Fruit fly (Drosophila melanogaster) whole organism, embryonic: ENCODE results near the gene CG2120.

Source experiments
- CG10366 ChIP-seq: fragments of 200-800 bp; sonication (Bioruptor generic); IDR thresholded peaks from 2 replicates; pipeline ENCODE4 v1.3.6; 2022; ENCODE audit warnings: missing biosample characterization, missing genetic modification characterization
- CG10565 ChIP-seq: fragments of 200-800 bp; sonication (Bioruptor generic); optimal IDR thresholded peaks from 3 replicates; lab custom pipeline; 2016; ENCODE audit warnings: missing biosample characterization, mild to moderate bottlenecking, missing genetic modification characterization
- CG11398 ChIP-seq: fragments of 200-800 bp; sonication (Bioruptor generic); optimal IDR thresholded peaks from 2 replicates; lab custom pipeline; 2016; ENCODE audit warnings: missing biosample characterization, missing genetic modification characterization
- CG12299 ChIP-seq: fragments of 200-800 bp; sonication (Bioruptor generic); optimal IDR thresholded peaks from 2 replicates; lab custom pipeline; 2018; ENCODE audit warnings: missing biosample characterization, mild to moderate bottlenecking, missing genetic modification characterization
- CG13894 ChIP-seq: fragments of 200-800 bp; sonication (Bioruptor generic); optimal IDR thresholded peaks from 3 replicates; lab custom pipeline; 2018; ENCODE audit warnings: missing biosample characterization, mild to moderate bottlenecking, missing genetic modification characterization, moderate library complexity
- CG14710 ChIP-seq: fragments of 200-800 bp; sonication (Bioruptor generic); optimal IDR thresholded peaks from 3 replicates; lab custom pipeline; 2019; ENCODE audit warnings: missing biosample characterization, mild to moderate bottlenecking, missing genetic modification characterization, moderate library complexity
- CG17802 ChIP-seq: fragments of 200-800 bp; sonication (Bioruptor generic); optimal IDR thresholded peaks from 2 replicates; lab custom pipeline; 2018; ENCODE audit warnings: missing biosample characterization, mild to moderate bottlenecking, missing genetic modification characterization, moderate library complexity
- CG18599 ChIP-seq: fragments of 200-800 bp; sonication (Bioruptor generic); optimal IDR thresholded peaks from 3 replicates; lab custom pipeline; 2017; ENCODE audit warnings: missing biosample characterization, missing genetic modification characterization, mild to moderate bottlenecking, moderate library complexity, missing genetic modification reagents
- CG30020 ChIP-seq: fragments of 200-800 bp; optimal IDR thresholded peaks from 2 replicates; lab custom pipeline; 2019; ENCODE audit warnings: missing biosample characterization, mild to moderate bottlenecking, missing genetic modification characterization, moderate library complexity
- CG30431 ChIP-seq: fragments of 200-800 bp; sonication (Bioruptor generic); optimal IDR thresholded peaks from 2 replicates; lab custom pipeline; 2017; ENCODE audit warnings: missing biosample characterization, missing genetic modification characterization
- CG33557 ChIP-seq: fragments of 200-800 bp; sonication (Bioruptor generic); optimal IDR thresholded peaks from 2 replicates; lab custom pipeline; 2019; ENCODE audit warnings: missing biosample characterization, mild to moderate bottlenecking, missing genetic modification characterization, moderate library complexity
- CG43689 ChIP-seq: fragments of 200-800 bp; sonication (Bioruptor generic); IDR thresholded peaks from 2 replicates; pipeline ENCODE4 v1.3.6; 2022; ENCODE audit warnings: missing biosample characterization, missing genetic modification characterization
- CG4820 ChIP-seq: fragments of 200-800 bp; sonication (Bioruptor generic); optimal IDR thresholded peaks from 3 replicates; lab custom pipeline; 2016; ENCODE audit warnings: missing biosample characterization, missing genetic modification characterization
- CG7745 ChIP-seq: fragments of 200-800 bp; sonication (Bioruptor generic); optimal IDR thresholded peaks from 2 replicates; lab custom pipeline; 2018; ENCODE audit warnings: missing biosample characterization, mild to moderate bottlenecking, missing genetic modification characterization, moderate library complexity
- CG8290 ChIP-seq, 3 experiments: fragments of 200-800 bp; sonication (Bioruptor generic); optimal IDR thresholded peaks; 2 replicates each; lab custom pipeline; 2016 to 2019; ENCODE audit warnings: missing biosample characterization in 3 of 3, missing genetic modification characterization in 3 of 3, mild to moderate bottlenecking in 2 of 3, moderate library complexity in 1 of 3
- CG9932 ChIP-seq: fragments of 200-800 bp; sonication (Bioruptor generic); IDR thresholded peaks from 2 replicates; pipeline ENCODE4 v1.3.6; 2022; ENCODE audit warnings: missing biosample characterization, missing genetic modification characterization
- Camta ChIP-seq: fragments of 200-800 bp; sonication (Bioruptor generic); optimal IDR thresholded peaks from 2 replicates; lab custom pipeline; 2016; ENCODE audit warnings: missing biosample characterization, missing genetic modification characterization
- CoRest ChIP-seq: fragments of 200-800 bp; sonication (Bioruptor generic); optimal IDR thresholded peaks from 3 replicates; lab custom pipeline; 2018; ENCODE audit warnings: missing biosample characterization, mild to moderate bottlenecking, missing genetic modification characterization, moderate library complexity
- Doc2 ChIP-seq: fragments of 200-800 bp; sonication (Bioruptor generic); IDR thresholded peaks from 2 replicates; pipeline ENCODE4 v1.3.6; 2022; ENCODE audit warnings: missing biosample characterization, missing genetic modification characterization
- Doc3 ChIP-seq: fragments of 200-800 bp; sonication (Bioruptor generic); IDR thresholded peaks from 3 replicates; pipeline ENCODE4 v1.3.6; 2022; ENCODE audit warnings: missing biosample characterization, missing genetic modification characterization; ENCODE audit not compliant: partially characterized antibody
- HLH4C ChIP-seq: fragments of 200-800 bp; sonication (Bioruptor generic); IDR thresholded peaks from 3 replicates; pipeline ENCODE4 v1.3.6; 2022; ENCODE audit warnings: missing biosample characterization, missing genetic modification characterization; ENCODE audit not compliant: partially characterized antibody
- Hand ChIP-seq: fragments of 200-800 bp; sonication (Bioruptor generic); optimal IDR thresholded peaks from 2 replicates; lab custom pipeline; 2017; ENCODE audit warnings: mild to moderate bottlenecking, missing biosample characterization, missing genetic modification reagents, missing genetic modification characterization
- Meics ChIP-seq: fragments of 200-800 bp; sonication (Bioruptor generic); optimal IDR thresholded peaks from 2 replicates; lab custom pipeline; 2017; ENCODE audit warnings: missing biosample characterization, mild to moderate bottlenecking, missing genetic modification characterization
- NFAT ChIP-seq: fragments of 200-800 bp; sonication (Bioruptor generic); IDR thresholded peaks from 2 replicates; pipeline ENCODE4 v1.3.6; 2022; ENCODE audit warnings: missing biosample characterization, missing genetic modification characterization
- Nf-YB ChIP-seq: fragments of 200-800 bp; sonication (Bioruptor generic); optimal IDR thresholded peaks from 3 replicates; lab custom pipeline; 2019; ENCODE audit warnings: missing biosample characterization, mild to moderate bottlenecking, missing genetic modification characterization, moderate library complexity
- PHDP ChIP-seq: fragments of 200-800 bp; sonication (Bioruptor generic); optimal IDR thresholded peaks from 3 replicates; lab custom pipeline; 2018; ENCODE audit warnings: missing biosample characterization, mild to moderate bottlenecking, missing genetic modification characterization, moderate library complexity
- Sry-δ ChIP-seq: fragments of 200-800 bp; sonication (Bioruptor generic); optimal IDR thresholded peaks from 2 replicates; lab custom pipeline; 2016; ENCODE audit warnings: missing biosample characterization, missing genetic modification characterization
- TFAM ChIP-seq: fragments of 200-800 bp; sonication (Bioruptor generic); optimal IDR thresholded peaks from 2 replicates; lab custom pipeline; 2017; ENCODE audit warnings: missing biosample characterization, missing genetic modification characterization, inconsistent platforms
- abd-A ChIP-seq: fragments of 200-800 bp; sonication (Bioruptor generic); optimal IDR thresholded peaks from 3 replicates; lab custom pipeline; 2019; ENCODE audit warnings: missing biosample characterization, mild to moderate bottlenecking, missing genetic modification characterization, moderate library complexity
- dmrt99B ChIP-seq: fragments of 200-800 bp; sonication (Bioruptor generic); optimal IDR thresholded peaks from 2 replicates; lab custom pipeline; 2018; ENCODE audit warnings: missing biosample characterization, mild to moderate bottlenecking, missing genetic modification characterization, moderate library complexity
- ewg ChIP-seq: fragments of 200-800 bp; sonication (Bioruptor generic); optimal IDR thresholded peaks from 3 replicates; lab custom pipeline; 2017; ENCODE audit warnings: mild to moderate bottlenecking, missing biosample characterization, missing genetic modification reagents, missing genetic modification characterization
- fru ChIP-seq: fragments of >200 bp; optimal IDR thresholded peaks from 2 replicates; lab custom pipeline; 2017
- gcm2 ChIP-seq: fragments of 200-800 bp; sonication (Bioruptor generic); optimal IDR thresholded peaks from 2 replicates; lab custom pipeline; 2016; ENCODE audit warnings: missing biosample characterization, missing genetic modification characterization
- ind ChIP-seq: fragments of 200-800 bp; sonication (Bioruptor generic); optimal IDR thresholded peaks from 3 replicates; lab custom pipeline; 2016; ENCODE audit warnings: missing biosample characterization, missing genetic modification characterization
- kah ChIP-seq: fragments of 200-800 bp; sonication (Bioruptor generic); optimal IDR thresholded peaks from 2 replicates; lab custom pipeline; 2018; ENCODE audit warnings: missing biosample characterization, mild to moderate bottlenecking, missing genetic modification characterization
- klu ChIP-seq: fragments of 200-800 bp; sonication (Bioruptor generic); IDR thresholded peaks from 2 replicates; pipeline ENCODE4 v1.3.6; 2022; ENCODE audit warnings: missing biosample characterization, missing genetic modification characterization
- lmd ChIP-seq: fragments of 200-800 bp; sonication (Bioruptor generic); IDR thresholded peaks from 2 replicates; pipeline ENCODE4 v1.3.6; 2022; ENCODE audit warnings: missing biosample characterization, missing genetic modification characterization
- mld ChIP-seq: fragments of 200-800 bp; sonication (Bioruptor generic); IDR thresholded peaks from 3 replicates; pipeline ENCODE4 v1.3.6; 2022; ENCODE audit warnings: missing biosample characterization, missing genetic modification characterization; ENCODE audit not compliant: partially characterized antibody
- onecut ChIP-seq: fragments of 200-800 bp; sonication (Bioruptor generic); IDR thresholded peaks from 2 replicates; pipeline ENCODE4 v1.3.6; 2022; ENCODE audit warnings: missing biosample characterization, missing genetic modification characterization
- peb ChIP-seq: fragments of 200-800 bp; sonication (Bioruptor generic); IDR thresholded peaks from 2 replicates; pipeline ENCODE4 v1.3.6; 2022; ENCODE audit warnings: missing biosample characterization, missing genetic modification characterization
- pita ChIP-seq: fragments of 200-800 bp; sonication (Bioruptor generic); optimal IDR thresholded peaks from 2 replicates; lab custom pipeline; 2017; ENCODE audit warnings: missing biosample characterization, mild to moderate bottlenecking, missing genetic modification characterization
- seq ChIP-seq: fragments of 200-800 bp; sonication (Bioruptor generic); IDR thresholded peaks from 2 replicates; pipeline ENCODE4 v1.3.6; 2022; ENCODE audit warnings: missing biosample characterization, missing genetic modification characterization
- sima ChIP-seq: fragments of 200-800 bp; sonication (Bioruptor generic); optimal IDR thresholded peaks from 2 replicates; lab custom pipeline; 2016; ENCODE audit warnings: missing biosample characterization, missing genetic modification characterization
- slp2 ChIP-seq: fragments of 200-800 bp; sonication (Bioruptor generic); optimal IDR thresholded peaks from 2 replicates; lab custom pipeline; 2016; ENCODE audit warnings: missing biosample characterization, missing genetic modification characterization
- so ChIP-seq: fragments of 200-800 bp; sonication (Bioruptor generic); IDR thresholded peaks from 3 replicates; pipeline ENCODE4 v1.3.6; 2022; ENCODE audit warnings: missing biosample characterization, missing genetic modification characterization
- ttk ChIP-seq: fragments of 200-800 bp; sonication (Bioruptor generic); IDR thresholded peaks from 2 replicates; pipeline ENCODE4 v2.1.2; 2022; ENCODE audit warnings: missing biosample characterization, missing genetic modification characterization
- vfl ChIP-seq: fragments of 200-800 bp; sonication (Bioruptor generic); optimal IDR thresholded peaks from 2 replicates; lab custom pipeline; 2016; ENCODE audit warnings: missing biosample characterization, missing genetic modification characterization
- wdn ChIP-seq: fragments of 200-800 bp; sonication (Bioruptor generic); IDR thresholded peaks from 2 replicates; pipeline ENCODE4 v1.3.6; 2022; ENCODE audit warnings: missing biosample characterization, missing genetic modification characterization
- zen2 ChIP-seq: fragments of 200-800 bp; sonication (Bioruptor generic); IDR thresholded peaks from 3 replicates; pipeline ENCODE4 v1.3.6; 2022; ENCODE audit warnings: missing biosample characterization, missing genetic modification characterization; ENCODE audit not compliant: partially characterized antibody

The CG2120 gene

DNA sequence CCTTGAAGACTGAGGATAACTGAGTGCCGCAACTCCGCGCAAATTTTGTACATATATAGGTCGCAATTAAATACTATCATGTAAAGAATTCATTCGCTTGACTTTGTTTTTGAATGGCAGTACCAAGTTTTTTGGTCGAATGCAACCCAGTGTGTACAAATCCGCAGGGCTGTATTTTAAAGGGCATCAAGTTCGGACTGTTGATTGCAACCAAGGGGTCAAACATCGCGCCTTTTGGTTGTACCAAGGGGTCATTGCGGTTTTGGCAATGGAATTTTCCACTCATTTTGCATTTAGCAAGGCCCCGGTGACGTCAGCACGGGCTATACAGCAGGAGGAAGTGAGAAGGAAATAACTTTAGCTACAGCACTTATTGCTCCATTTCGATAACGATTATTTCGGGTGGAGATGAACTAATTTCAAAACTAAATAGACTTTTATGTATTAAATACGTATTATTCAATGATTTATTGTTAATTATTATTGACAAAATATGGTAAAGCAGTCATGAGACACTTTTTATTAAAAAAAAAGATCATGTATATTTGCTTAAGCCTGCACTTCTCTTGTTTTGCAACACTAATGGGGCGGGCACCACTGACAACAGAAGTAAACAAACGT is 3.8 kb upstream of the CG2120 start, which contains the start of gene CG10958 (continued):
- TF ChIP-seq CG30431 (GFP tag; lab: Kevin White, UChicago) = no peak
- no peak for TF ChIP-seq slp2
- TF ChIP-seq seq (GFP tag; lab: Robert Waterston, UW) = 0 out of 2 replicates have a peak, but pooled peaks have one; percentile 31
- peak; percentile 76 for TF ChIP-seq CG18599 (GFP tag; lab: Kevin White, UChicago)
- TF ChIP-seq Doc3 (GFP tag; lab: Robert Waterston, UW) = peak; percentile 14; the same call in 1 of the 3 replicates
- TF ChIP-seq CG33557 (GFP tag; lab: Kevin White, UChicago) = peak; percentile 20
- no peak for TF ChIP-seq CG11398 (GFP tag; lab: Kevin White, UChicago)
- peak; percentile 11 for TF ChIP-seq Nf-YB (GFP tag; lab: Kevin White, UChicago)
- no peak for TF ChIP-seq abd-A (tag; lab: Kevin White, UChicago)
- TF ChIP-seq CG13894 (tag; lab: Kevin White, UChicago) = peak; percentile 23
- TF ChIP-seq fru (lab: Kevin White, UChicago) = no peak
- peak; percentile 53; the same call in 1 of the 3 replicates for TF ChIP-seq so (GFP tag; lab: Robert Waterston, UW)
- peak; percentile 37 for TF ChIP-seq CoRest (tag; lab: Kevin White, UChicago)
- TF ChIP-seq gcm2 (GFP tag; lab: Kevin White, UChicago) = no peak
- no peak for TF ChIP-seq kah (GFP tag; lab: Kevin White, UChicago)
- TF ChIP-seq zen2 (GFP tag; lab: Robert Waterston, UW) = no peak
- no peak for TF ChIP-seq TFAM (GFP tag; lab: Kevin White, UChicago)
- TF ChIP-seq wdn (GFP tag; lab: Robert Waterston, UW) = 0 out of 2 replicates have a peak, but pooled peaks have one; percentile 27
- peak; percentile 53 for TF ChIP-seq CG4820 (GFP tag; lab: Kevin White, UChicago)
- no peak for TF ChIP-seq ewg (GFP tag; lab: Kevin White, UChicago)
- peak; percentile 68 for TF ChIP-seq CG14710 (tag; lab: Kevin White, UChicago)
- TF ChIP-seq CG9932 (GFP tag; lab: Robert Waterston, UW) = peak; percentile 69
- no peak for TF ChIP-seq sima (GFP tag; lab: Kevin White, UChicago)
- no peak for TF ChIP-seq peb
- TF ChIP-seq mld (GFP tag; lab: Robert Waterston, UW) = no peak
- no peak for TF ChIP-seq klu (GFP tag; lab: Robert Waterston, UW)
- no peak for TF ChIP-seq CG43689 (GFP tag; lab: Robert Waterston, UW)
- no peak for TF ChIP-seq Camta (GFP tag; lab: Kevin White, UChicago)
- peak; percentile 62 for TF ChIP-seq ind
- TF ChIP-seq CG10565 (GFP tag; lab: Kevin White, UChicago) = no peak
- peak; percentile 51 for TF ChIP-seq Sry-δ (GFP tag; lab: Kevin White, UChicago)
- TF ChIP-seq CG30020 = peak; percentile 11
- no peak for TF ChIP-seq dmrt99B (tag; lab: Kevin White, UChicago)
- peak; percentile 28 for TF ChIP-seq CG8290 (GFP tag; optimal IDR thresholded peaks at IDR 0.05; lab: Kevin White, UChicago)
- TF ChIP-seq CG8290 (tag; optimal IDR thresholded peaks at IDR 0.05; lab: Kevin White, UChicago) = no peak
- TF ChIP-seq CG17802 (tag; lab: Kevin White, UChicago) = no peak
- peak; percentile 42 for TF ChIP-seq vfl (GFP tag; lab: Kevin White, UChicago)
- TF ChIP-seq CG7745 = no peak
- TF ChIP-seq PHDP (tag; lab: Kevin White, UChicago) = peak; percentile 64
- TF ChIP-seq onecut = no peak
- TF ChIP-seq CG10366 = peak; percentile 60
- peak; percentile 26; the same call in 1 of the 2 replicates for TF ChIP-seq ttk (GFP tag; lab: Robert Waterston, UW)
- 0 out of 2 replicates have a peak, but pooled peaks have one; percentile 33 for TF ChIP-seq lmd (GFP tag; lab: Robert Waterston, UW)
- no peak for TF ChIP-seq HLH4C (GFP tag; lab: Robert Waterston, UW)
- TF ChIP-seq CG12299 (tag; lab: Kevin White, UChicago) = peak; percentile 46
- TF ChIP-seq NFAT (GFP tag; lab: Robert Waterston, UW) = 0 out of 2 replicates have a peak, but pooled peaks have one; percentile 15
- TF ChIP-seq Meics (GFP tag; lab: Kevin White, UChicago) = peak; percentile 62
- no peak for TF ChIP-seq Doc2 (GFP tag; lab: Robert Waterston, UW)
- no peak for TF ChIP-seq Hand (GFP tag; lab: Kevin White, UChicago)
- no peak for TF ChIP-seq pita
